Fruit fly (Drosophila melanogaster): ENCODE results near the gene CG9692.

CG9692 gene

dm6 chr3L:16661167-16662109, 43.3 kb upstream of the CG9692 start, which contains the start of gene Baldspot (continued):
- TF ChIP-seq CG32772 (GFP tag; IDR thresholded peaks at IDR 0.05) (peak; percentile 41; the same call in 1 of the 2 replicates), Chrac-16 (GFP tag; optimal IDR thresholded peaks at IDR 0.05) (peak; percentile 38), CG10543 (GFP tag; optimal IDR thresholded peaks at IDR 0.05) (peak; percentile 85), psq (GFP tag; optimal IDR thresholded peaks at IDR 0.05) (no peak), Dip3 (GFP tag; optimal IDR thresholded peaks at IDR 0.05) (peak; percentile 55), Sry-β (GFP tag; optimal IDR thresholded peaks at IDR 0.05) (peak; percentile 83), CG9215 (GFP tag; IDR thresholded peaks at IDR 0.05) (peak; percentile 62), z (GFP tag; IDR thresholded peaks at IDR 0.05) (no peak), ttk (GFP tag; IDR thresholded peaks at IDR 0.05) (no peak), CG18599 (GFP tag; optimal IDR thresholded peaks at IDR 0.05) (peak; percentile 91), CG32532 (GFP tag; IDR thresholded peaks at IDR 0.05) (peak; percentile 70), CG9817 (tag; optimal IDR thresholded peaks at IDR 0.05) (peak; percentile 69), cg (GFP tag; optimal IDR thresholded peaks at IDR 0.05) (peak; percentile 56), CG11093 (GFP tag; IDR thresholded peaks at IDR 0.05) (peak; percentile 70; the same call in 2 of the 3 replicates)

- TF ChIP-seq CG1603 (tag; optimal IDR thresholded peaks at IDR 0.05) (no peak), sug (tag; optimal IDR thresholded peaks at IDR 0.05) (peak; percentile 89), mirr (GFP tag; optimal IDR thresholded peaks at IDR 0.05) (peak; percentile 13), HLHmδ (GFP tag; optimal IDR thresholded peaks at IDR 0.05) (no peak), pho (GFP tag; optimal IDR thresholded peaks at IDR 0.05) (no peak), CG32767 (GFP tag; IDR thresholded peaks at IDR 0.05) (no peak), sd (tag; optimal IDR thresholded peaks at IDR 0.05) (peak; percentile 89), Abd-B (GFP tag; optimal IDR thresholded peaks at IDR 0.05) (no peak), CG6272 (GFP tag; IDR thresholded peaks at IDR 0.05) (no peak), CG11504 (tag; optimal IDR thresholded peaks at IDR 0.05) (no peak), dan (GFP tag; IDR thresholded peaks at IDR 0.05) (no peak), D19B (GFP tag; optimal IDR thresholded peaks at IDR 0.05) (no peak), CG16863 (GFP tag; optimal IDR thresholded peaks at IDR 0.05) (no peak), lmd (GFP tag; IDR thresholded peaks at IDR 0.05) (no peak), Nf-YC (tag; optimal IDR thresholded peaks at IDR 0.05) (peak; percentile 1), ind (GFP tag; optimal IDR thresholded peaks at IDR 0.05) (no peak), run (tag; optimal IDR thresholded peaks at IDR 0.05) (peak; percentile 4), Scr (GFP tag; IDR thresholded peaks at IDR 0.05; ENCODE audit: partially characterized antibody) (no peak), ro (GFP tag; IDR thresholded peaks at IDR 0.05) (no peak), CG14050 (GFP tag; IDR thresholded peaks at IDR 0.05) (no peak), CG1233 (GFP tag; optimal IDR thresholded peaks at IDR 0.05) (no peak), CG34376 (GFP tag; optimal IDR thresholded peaks at IDR 0.05) (peak; percentile 92), gcm2 (GFP tag; optimal IDR thresholded peaks at IDR 0.05) (no peak), CG6791 (GFP tag; IDR thresholded peaks at IDR 0.05; ENCODE audit: partially characterized antibody) (no peak), Opbp (GFP tag; IDR thresholded peaks at IDR 0.05; ENCODE audit: partially characterized antibody) (0 out of 3 replicates have a peak, but pooled peaks have one; percentile 5), exex (tag; optimal IDR thresholded peaks at IDR 0.05) (peak; percentile 94), CG12104 (GFP tag; optimal IDR thresholded peaks at IDR 0.05) (no peak), GATAe (GFP tag; conservative IDR thresholded peaks at IDR 0.05) (peak; percentile 29; the same call in 1 of the 2 replicates), Rfx (GFP tag; IDR thresholded peaks at IDR 0.05) (no peak), schlank (tag; optimal IDR thresholded peaks at IDR 0.05) (no peak), Med (GFP tag) (no peak), Dbx (GFP tag; IDR thresholded peaks at IDR 0.05) (no peak), PHDP (tag; optimal IDR thresholded peaks at IDR 0.05) (no peak)
Observed at dm6 chr3L:16664146-16664722, 40.5 kb upstream of the CG9692 start.

Measured in whole organism, embryonic.